Fruit fly (Drosophila melanogaster): ENCODE measurements around the gene Cipc.
A peak's percentile ranks its signal among the peaks of the same experiment; 100 is the strongest.

The Cipc gene

dm6 chr3R:26106595-26107152 is at the start of gene Cipc:
Cipc (plus strand) TSS chr3R:26106868.
- peak; percentile 32 for TF ChIP-seq psq (GFP tag; optimal IDR thresholded peaks at IDR 0.05)
- peak; percentile 42 for TF ChIP-seq woc (GFP tag; optimal IDR thresholded peaks at IDR 0.05)
- peak; percentile 52 for TF ChIP-seq Hnf4 (GFP tag; optimal IDR thresholded peaks at IDR 0.05)
- TF ChIP-seq HLH106 (tag; optimal IDR thresholded peaks at IDR 0.05), result peak; percentile 67
- peak; percentile 17 for TF ChIP-seq Jra (GFP tag; optimal IDR thresholded peaks at IDR 0.05)
- no peak for TF ChIP-seq Myc (optimal IDR thresholded peaks at IDR 0.05)
- no peak for TF ChIP-seq Rel (GFP tag; optimal IDR thresholded peaks at IDR 0.05)
- peak; percentile 54 for TF ChIP-seq Rel (tag; optimal IDR thresholded peaks at IDR 0.05)
- peak; percentile 45 for TF ChIP-seq br (GFP tag; optimal IDR thresholded peaks at IDR 0.05)
- peak; percentile 71 for TF ChIP-seq Sp1 (GFP tag; optimal IDR thresholded peaks at IDR 0.05)
- no peak for TF ChIP-seq Mio (GFP tag; optimal IDR thresholded peaks at IDR 0.05)
- TF ChIP-seq CrebA (GFP tag; optimal IDR thresholded peaks at IDR 0.05; ENCODE audit: borderline replicate concordance), result no peak
- peak; percentile 57 for TF ChIP-seq dmrt93B (GFP tag; optimal IDR thresholded peaks at IDR 0.05)
- TF ChIP-seq foxo (GFP tag; optimal IDR thresholded peaks at IDR 0.05), result peak in 1 of 2 experiments; percentile 74
- peak in 1 of 2 experiments; percentile 27 for TF ChIP-seq dl (GFP tag; optimal IDR thresholded peaks at IDR 0.05; ENCODE audit: insufficient read depth in 1 of 2, partially characterized antibody in 2 of 2)
- TF ChIP-seq CG32264 (GFP tag; optimal IDR thresholded peaks at IDR 0.05), result no peak
- no peak for TF ChIP-seq usp (GFP tag; optimal IDR thresholded peaks at IDR 0.05)
- peak; percentile 37 for TF ChIP-seq fru (GFP tag; optimal IDR thresholded peaks at IDR 0.05)
- peak; percentile 89 for TF ChIP-seq Dfd (GFP tag; optimal IDR thresholded peaks at IDR 0.05)
- no peak for TF ChIP-seq jim (GFP tag; optimal IDR thresholded peaks at IDR 0.05)
- TF ChIP-seq rgr (GFP tag; optimal IDR thresholded peaks at IDR 0.05), result peak; percentile 51
- TF ChIP-seq Hr78 (GFP tag; optimal IDR thresholded peaks at IDR 0.05), result no peak
- no peak for TF ChIP-seq Abd-B (GFP tag; optimal IDR thresholded peaks at IDR 0.05)
- TF ChIP-seq Dif (GFP tag; optimal IDR thresholded peaks at IDR 0.05; ENCODE audit: partially characterized antibody), result peak; percentile 21
- TF ChIP-seq Vsx2 (GFP tag; optimal IDR thresholded peaks at IDR 0.05; ENCODE audit: partially characterized antibody), result peak; percentile 80
- peak; percentile 76 for TF ChIP-seq sage (GFP tag; optimal IDR thresholded peaks at IDR 0.05)
- peak; percentile 46 for TF ChIP-seq OdsH (GFP tag; optimal IDR thresholded peaks at IDR 0.05)
- peak; percentile 29 for TF ChIP-seq Hr83 (GFP tag; optimal IDR thresholded peaks at IDR 0.05; ENCODE audit: poor library complexity, severe bottlenecking)
- TF ChIP-seq brk (GFP tag; optimal IDR thresholded peaks at IDR 0.05), result peak; percentile 19
- peak; percentile 93 for TF ChIP-seq h (GFP tag; optimal IDR thresholded peaks at IDR 0.05)
- peak; percentile 5 for TF ChIP-seq sv (GFP tag; optimal IDR thresholded peaks at IDR 0.05)
- no peak for TF ChIP-seq pan (optimal IDR thresholded peaks at IDR 0.05)
- peak; percentile 12 for TF ChIP-seq ey (GFP tag; optimal IDR thresholded peaks at IDR 0.05)
- no peak for TF ChIP-seq CG9705 (GFP tag; optimal IDR thresholded peaks at IDR 0.05)

dm6 chr3R:26058066-26058465 is 48.6 kb upstream of the Cipc start, which contains the start of the genes PIG-P and Tcs6:
PIG-P (minus strand) TSS chr3R:26058223.
Tcs6 (minus strand) TSS chr3R:26058223.
- peak; percentile 53 for TF ChIP-seq sage (GFP tag; optimal IDR thresholded peaks at IDR 0.05)
- TF ChIP-seq dsf (GFP tag; optimal IDR thresholded peaks at IDR 0.05; ENCODE audit: borderline replicate concordance), result peak; percentile 3
- no peak for TF ChIP-seq Hnf4 (GFP tag; optimal IDR thresholded peaks at IDR 0.05)
- TF ChIP-seq Abd-B (GFP tag; optimal IDR thresholded peaks at IDR 0.05), result no peak
- TF ChIP-seq tai (GFP tag; optimal IDR thresholded peaks at IDR 0.05), result no peak

dm6 chr3R:26059195-26059594 is 47.5 kb upstream of the Cipc start, which contains the start of the genes RpL34a and Trmt61:
RpL34a (minus strand) TSS chr3R:26059267.
Trmt61 (plus strand) TSS chr3R:26059496.
- TF ChIP-seq Mio (GFP tag; optimal IDR thresholded peaks at IDR 0.05), result no peak
- no peak for TF ChIP-seq Dfd (GFP tag; optimal IDR thresholded peaks at IDR 0.05)
- no peak for TF ChIP-seq N (GFP tag; optimal IDR thresholded peaks at IDR 0.05)
- TF ChIP-seq Abd-B (GFP tag; optimal IDR thresholded peaks at IDR 0.05), result no peak
- peak; percentile 85 for TF ChIP-seq dmrt93B (GFP tag; optimal IDR thresholded peaks at IDR 0.05)
- TF ChIP-seq br (GFP tag; optimal IDR thresholded peaks at IDR 0.05), result peak; percentile 78
- no peak for TF ChIP-seq tai (GFP tag; optimal IDR thresholded peaks at IDR 0.05)
- TF ChIP-seq Jra (GFP tag; optimal IDR thresholded peaks at IDR 0.05), result peak; percentile 82
- TF ChIP-seq Myc (optimal IDR thresholded peaks at IDR 0.05), result peak; percentile 42
- no peak for TF ChIP-seq dl (GFP tag; optimal IDR thresholded peaks at IDR 0.05; ENCODE audit: insufficient read depth in 1 of 2, partially characterized antibody in 2 of 2)
- TF ChIP-seq pan (optimal IDR thresholded peaks at IDR 0.05), result no peak
- peak; percentile 25 for TF ChIP-seq Hr83 (GFP tag; optimal IDR thresholded peaks at IDR 0.05; ENCODE audit: poor library complexity, severe bottlenecking)
- peak; percentile 89 for TF ChIP-seq Sp1 (GFP tag; optimal IDR thresholded peaks at IDR 0.05)
- no peak for TF ChIP-seq CrebA (GFP tag; optimal IDR thresholded peaks at IDR 0.05; ENCODE audit: borderline replicate concordance)
- no peak for TF ChIP-seq Vsx2 (GFP tag; optimal IDR thresholded peaks at IDR 0.05; ENCODE audit: partially characterized antibody)
- peak; percentile 70 for TF ChIP-seq CG32264 (GFP tag; optimal IDR thresholded peaks at IDR 0.05)
- TF ChIP-seq Hr78 (GFP tag; optimal IDR thresholded peaks at IDR 0.05), result no peak
- TF ChIP-seq Rel (GFP tag; optimal IDR thresholded peaks at IDR 0.05), result no peak
- peak; percentile 65 for TF ChIP-seq Rel (tag; optimal IDR thresholded peaks at IDR 0.05)
- peak; percentile 82 for TF ChIP-seq HLH106 (tag; optimal IDR thresholded peaks at IDR 0.05)
- TF ChIP-seq Dif (GFP tag; optimal IDR thresholded peaks at IDR 0.05; ENCODE audit: partially characterized antibody), result no peak
- no peak for TF ChIP-seq jim (GFP tag; optimal IDR thresholded peaks at IDR 0.05)
- TF ChIP-seq brk (GFP tag; optimal IDR thresholded peaks at IDR 0.05), result no peak
- peak; percentile 33 to 80 for TF ChIP-seq foxo (GFP tag; optimal IDR thresholded peaks at IDR 0.05)
- TF ChIP-seq CG9705 (GFP tag; optimal IDR thresholded peaks at IDR 0.05), result peak; percentile 88
- peak; percentile 84 for TF ChIP-seq Hnf4 (GFP tag; optimal IDR thresholded peaks at IDR 0.05)
- TF ChIP-seq OdsH (GFP tag; optimal IDR thresholded peaks at IDR 0.05), result peak; percentile 78
- peak; percentile 77 for TF ChIP-seq dsf (GFP tag; optimal IDR thresholded peaks at IDR 0.05; ENCODE audit: borderline replicate concordance)
- no peak for TF ChIP-seq GATAd (GFP tag; optimal IDR thresholded peaks at IDR 0.05)
- peak; percentile 4 for TF ChIP-seq woc (GFP tag; optimal IDR thresholded peaks at IDR 0.05)
- TF ChIP-seq usp (GFP tag; optimal IDR thresholded peaks at IDR 0.05), result no peak
- peak; percentile 70 for TF ChIP-seq sv (GFP tag; optimal IDR thresholded peaks at IDR 0.05)
- peak; percentile 49 for TF ChIP-seq psq (GFP tag; optimal IDR thresholded peaks at IDR 0.05)
- TF ChIP-seq rgr (GFP tag; optimal IDR thresholded peaks at IDR 0.05), result peak; percentile 85
- no peak for TF ChIP-seq lola (GFP tag; optimal IDR thresholded peaks at IDR 0.05)
- TF ChIP-seq fru (GFP tag; optimal IDR thresholded peaks at IDR 0.05), result peak; percentile 77
- TF ChIP-seq ey (GFP tag; optimal IDR thresholded peaks at IDR 0.05), result peak; percentile 54
- peak; percentile 87 for TF ChIP-seq h (GFP tag; optimal IDR thresholded peaks at IDR 0.05)

Data from whole organism, wandering third instar larva.